Worm (Caenorhabditis elegans) whole organism, midembryonic: ENCODE results near the gene fbxb-105.

ENCODE experiments used
- T22C8.4 ChIP-seq: fragments of 200-800 bp; sonication (Bioruptor generic); IDR thresholded peaks from 2 replicates; pipeline ENCODE4 v1.3.6; 2022; ENCODE audit warnings: missing genetic modification characterization, missing compliant biosample characterization
- cog-1 ChIP-seq: sonication (generic microtip); optimal IDR thresholded peaks from 2 replicates; lab custom pipeline; 2016; ENCODE audit warnings: missing genetic modification characterization, missing compliant biosample characterization
- flt-1 ChIP-seq: fragments of 200-800 bp; sonication (Bioruptor generic); IDR thresholded peaks from 2 replicates; pipeline ENCODE4 v1.3.6; 2022; ENCODE audit warnings: missing genetic modification characterization, missing compliant biosample characterization
- klf-2 ChIP-seq: fragments of 200-800 bp; sonication (Bioruptor generic); conservative IDR thresholded peaks from 2 replicates; pipeline ENCODE4 v1.3.6; 2022; ENCODE audit warnings: missing genetic modification reagents, missing genetic modification characterization, missing compliant biosample characterization
- med-1 ChIP-seq: sonication (generic microtip); optimal IDR thresholded peaks from 2 replicates; lab custom pipeline; 2017; ENCODE audit warnings: missing genetic modification characterization, mild to moderate bottlenecking, missing compliant biosample characterization, antibody characterized with exemption, missing genetic modification reagents; ENCODE audit not compliant: insufficient read depth
- ref-1 ChIP-seq: fragments of 200-800 bp; sonication (Bioruptor generic); conservative IDR thresholded peaks from 2 replicates; pipeline ENCODE4 v1.3.6; 2022; ENCODE audit warnings: missing genetic modification reagents, missing genetic modification characterization, missing compliant biosample characterization
- tab-1 ChIP-seq: fragments of 200-800 bp; sonication (Bioruptor generic); IDR thresholded peaks from 2 replicates; pipeline ENCODE4 v1.3.6; 2022; ENCODE audit warnings: missing genetic modification characterization, missing compliant biosample characterization
- ztf-23 ChIP-seq: fragments of 200-800 bp; sonication (Bioruptor generic); IDR thresholded peaks from 2 replicates; pipeline ENCODE4 v1.3.6; 2022; ENCODE audit warnings: missing genetic modification reagents, missing genetic modification characterization, missing compliant biosample characterization
- ztf-29 ChIP-seq: fragments of 200-800 bp; sonication (Bioruptor generic); IDR thresholded peaks from 2 replicates; pipeline ENCODE4 v1.3.6; 2022; ENCODE audit warnings: missing genetic modification reagents, missing genetic modification characterization, missing compliant biosample characterization

The fbxb-105 gene

ce11 chrII:2801764-2802163 is 31.1 kb upstream of the fbxb-105 start:
- TF ChIP-seq ztf-23 (GFP tag; lab: Robert Waterston, UW) (no peak), klf-2 (no peak), cog-1 (tag; lab: Kevin White, UChicago) (no peak), flt-1 (no peak), ref-1 (GFP tag; lab: Robert Waterston, UW) (no peak), T22C8.4 (GFP tag; lab: Robert Waterston, UW) (no peak), ztf-29 (no peak), tab-1 (GFP tag; lab: Robert Waterston, UW) (no peak), med-1 (GFP tag; lab: Kevin White, UChicago) (no peak)

ce11 chrII:2800550-2801233 is 30.0 kb upstream of the fbxb-105 start, which contains the start of gene nhr-119:
nhr-119 (minus strand) TSS chrII:2800600.
- TF ChIP-seq ref-1 (GFP tag; lab: Robert Waterston, UW) (no peak), cog-1 (tag; lab: Kevin White, UChicago) (peak; percentile 10)

ce11 chrII:2797951-2798350 is 27.3 kb upstream of the fbxb-105 start:
- no peak for TF ChIP-seq med-1 (GFP tag; lab: Kevin White, UChicago)
- no peak for TF ChIP-seq cog-1 (tag; lab: Kevin White, UChicago)
- no peak for TF ChIP-seq ref-1 (GFP tag; lab: Robert Waterston, UW)
- TF ChIP-seq ztf-29: no peak
- TF ChIP-seq T22C8.4 (GFP tag; lab: Robert Waterston, UW): no peak
- no peak for TF ChIP-seq klf-2
- no peak for TF ChIP-seq tab-1 (GFP tag; lab: Robert Waterston, UW)
- TF ChIP-seq ztf-23 (GFP tag; lab: Robert Waterston, UW): no peak
- no peak for TF ChIP-seq flt-1

DNA sequence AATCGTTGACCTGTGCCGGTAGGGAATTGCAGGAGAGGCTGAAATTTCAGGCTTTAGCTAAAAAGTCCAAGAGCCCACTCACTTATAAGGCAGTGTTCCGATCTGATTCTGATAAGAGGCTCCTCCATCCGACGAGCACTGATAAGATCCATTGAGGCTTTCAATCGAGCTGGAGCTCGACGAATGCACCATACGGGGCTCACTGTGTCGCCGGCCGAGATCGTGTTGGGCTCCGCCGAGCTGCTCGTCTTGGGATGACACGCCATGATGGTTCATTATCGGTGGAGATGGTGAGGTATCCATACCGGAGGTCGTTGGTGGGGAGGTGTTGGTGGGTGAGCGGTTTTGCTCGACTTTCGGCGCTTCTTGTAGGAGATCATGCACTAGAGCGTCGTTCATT is 25.7 kb upstream of the fbxb-105 start:
- TF ChIP-seq ref-1 (GFP tag; lab: Robert Waterston, UW) (no peak), flt-1 (no peak), ztf-29 (no peak), med-1 (GFP tag; lab: Kevin White, UChicago) (no peak), T22C8.4 (GFP tag; lab: Robert Waterston, UW) (no peak), tab-1 (GFP tag; lab: Robert Waterston, UW) (no peak), klf-2 (no peak), cog-1 (tag; lab: Kevin White, UChicago) (no peak), ztf-23 (GFP tag; lab: Robert Waterston, UW) (no peak)

- no peak for TF ChIP-seq ref-1 (GFP tag; lab: Robert Waterston, UW)
- no peak for TF ChIP-seq cog-1 (tag; lab: Kevin White, UChicago)
- TF ChIP-seq ztf-23 (GFP tag; lab: Robert Waterston, UW): no peak
- TF ChIP-seq tab-1 (GFP tag; lab: Robert Waterston, UW): no peak
- no peak for TF ChIP-seq klf-2
- no peak for TF ChIP-seq T22C8.4 (GFP tag; lab: Robert Waterston, UW)
- no peak for TF ChIP-seq med-1 (GFP tag; lab: Kevin White, UChicago)
- TF ChIP-seq ztf-29: no peak
- no peak for TF ChIP-seq flt-1
These were observed 24.7 kb upstream of the fbxb-105 start for ce11 chrII:2795413-2795812.

DNA sequence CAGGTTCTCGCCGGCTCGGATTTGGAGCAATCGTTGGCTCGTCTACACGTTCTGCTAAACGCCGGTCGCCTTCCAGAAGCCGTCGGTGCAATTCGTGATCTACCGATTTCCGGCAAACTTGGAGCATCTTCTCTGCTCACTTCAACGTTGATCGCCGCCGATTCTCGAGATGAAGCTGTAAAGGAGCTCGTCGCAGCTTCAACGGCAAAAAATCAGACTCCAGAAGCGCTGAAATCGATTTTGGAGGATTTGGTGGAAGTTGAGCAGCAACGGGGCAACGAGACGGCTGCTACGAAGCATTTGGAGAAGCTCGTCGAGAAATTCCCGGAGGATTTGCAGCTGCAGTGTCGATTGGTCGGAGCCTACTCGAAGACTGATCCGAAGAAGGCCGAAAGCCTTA is 21.0 kb upstream of the fbxb-105 start:
- TF ChIP-seq klf-2 (no peak), flt-1 (no peak), T22C8.4 (GFP tag; lab: Robert Waterston, UW) (no peak), ztf-23 (GFP tag; lab: Robert Waterston, UW) (no peak)

DNA sequence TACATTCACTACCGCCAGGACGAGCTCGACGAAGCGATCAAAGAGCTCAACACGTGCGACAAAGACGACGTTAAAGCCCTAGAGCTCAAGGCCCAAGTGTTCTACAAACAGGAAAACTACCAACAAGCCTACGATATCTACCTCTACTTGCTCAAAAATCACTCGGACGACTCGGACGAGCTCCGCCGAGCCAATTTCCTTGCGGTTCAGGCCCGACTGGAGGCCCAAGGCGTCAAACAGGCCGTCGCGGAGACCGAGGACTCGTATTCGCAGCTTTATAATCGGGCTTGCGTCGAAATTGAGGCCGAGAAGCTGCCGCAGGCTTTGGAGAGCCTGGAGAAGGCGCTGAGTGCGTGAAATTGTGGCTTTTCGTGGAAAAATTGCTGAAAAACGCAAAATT is 17.2 kb upstream of the fbxb-105 start:
- TF ChIP-seq klf-2: no peak
- TF ChIP-seq T22C8.4 (GFP tag; lab: Robert Waterston, UW): no peak
- TF ChIP-seq flt-1: no peak
- no peak for TF ChIP-seq tab-1 (GFP tag; lab: Robert Waterston, UW)
- TF ChIP-seq med-1 (GFP tag; lab: Kevin White, UChicago): no peak
- TF ChIP-seq cog-1 (tag; lab: Kevin White, UChicago): no peak
- no peak for TF ChIP-seq ref-1 (GFP tag; lab: Robert Waterston, UW)
- TF ChIP-seq ztf-29: no peak
- TF ChIP-seq ztf-23 (GFP tag; lab: Robert Waterston, UW): no peak

DNA sequence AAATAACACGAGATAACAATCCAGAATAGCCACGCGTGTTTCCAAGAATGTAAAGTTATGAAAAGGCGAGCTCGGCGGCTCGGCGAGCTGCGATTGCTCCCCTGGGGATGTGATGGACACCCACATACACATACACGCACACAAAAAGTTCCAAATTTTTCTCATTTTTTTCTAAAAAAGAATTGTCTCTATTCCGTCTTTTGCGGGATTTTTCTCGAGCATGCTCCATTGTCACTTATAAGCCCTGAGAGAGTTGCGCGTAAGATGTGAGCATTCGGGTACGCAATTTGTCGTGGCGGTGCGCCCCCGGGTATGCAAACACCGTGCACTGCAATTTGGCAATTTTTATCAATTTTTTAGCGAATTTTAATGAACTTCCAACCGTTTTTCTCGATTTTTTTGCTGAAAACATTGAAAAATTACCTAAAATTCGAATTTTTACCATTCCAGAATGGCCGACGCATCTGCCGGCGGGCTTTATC is 16.4 kb upstream of the fbxb-105 start, which contains the start of the genes F08D12.12 and srpa-72:
Gene F08D12.12, minus strand, starts transcription at position 51 of the 482 bp plus-strand sequence.
Gene srpa-72, plus strand, starts transcription at position 451 of the 482 bp plus-strand sequence.
- TF ChIP-seq cog-1 (tag; lab: Kevin White, UChicago) (no peak), med-1 (GFP tag; lab: Kevin White, UChicago) (no peak), ztf-23 (GFP tag; lab: Robert Waterston, UW) (no peak), flt-1 (no peak), ztf-29 (no peak; the same call in 1 of the 2 replicates), T22C8.4 (GFP tag; lab: Robert Waterston, UW) (no peak), tab-1 (GFP tag; lab: Robert Waterston, UW) (no peak), klf-2 (no peak), ref-1 (GFP tag; lab: Robert Waterston, UW) (no peak)

- TF ChIP-seq T22C8.4 (GFP tag; lab: Robert Waterston, UW) (no peak), ref-1 (GFP tag; lab: Robert Waterston, UW) (no peak), med-1 (GFP tag; lab: Kevin White, UChicago) (no peak), ztf-29 (no peak), tab-1 (GFP tag; lab: Robert Waterston, UW) (no peak), klf-2 (no peak), cog-1 (tag; lab: Kevin White, UChicago) (no peak), flt-1 (no peak), ztf-23 (GFP tag; lab: Robert Waterston, UW) (no peak)
These were observed 15.1 kb upstream of the fbxb-105 start for ce11 chrII:2785787-2786186.
